Worm (Caenorhabditis elegans) whole organism, L2 larva: ENCODE results near the gene eng-1.

ENCODE experiments used
- C34F6.9 ChIP-seq: fragments of 150-350 bp; optimal IDR thresholded peaks from 2 replicates; lab custom pipeline; 2014; ENCODE audit warnings: missing biosample characterization, missing genetic modification characterization
- ZK546.5 ChIP-seq: sonication (generic microtip); optimal IDR thresholded peaks from 2 replicates; lab custom pipeline; 2017; ENCODE audit warnings: missing biosample characterization, missing genetic modification characterization
- ceh-16 ChIP-seq: fragments of 150-350 bp; optimal IDR thresholded peaks from 2 replicates; lab custom pipeline; 2014; ENCODE audit warnings: missing biosample characterization, missing genetic modification characterization
- elt-1 ChIP-seq: fragments of 150-350 bp; optimal IDR thresholded peaks from 2 replicates; lab custom pipeline; 2014; ENCODE audit warnings: missing biosample characterization, missing genetic modification characterization
- elt-3 ChIP-seq: sonication (generic microtip); optimal IDR thresholded peaks from 2 replicates; lab custom pipeline; 2017; ENCODE audit warnings: missing biosample characterization, missing genetic modification characterization
- lin-39 ChIP-seq: fragments of 150-350 bp; optimal IDR thresholded peaks from 2 replicates; lab custom pipeline; 2014; ENCODE audit warnings: missing biosample characterization, missing genetic modification reagents, missing genetic modification characterization
- lsy-2 ChIP-seq, 2 experiments: fragments of 150-350 bp in 1 of 2; sonication (generic microtip) in 1 of 2; optimal IDR thresholded peaks; 2 replicates each; lab custom pipeline; 2014 to 2017; ENCODE audit warnings: missing biosample characterization in 2 of 2, missing genetic modification characterization in 2 of 2
- mab-5 ChIP-seq: fragments of 150-350 bp; optimal IDR thresholded peaks from 2 replicates; lab custom pipeline; 2014; ENCODE audit warnings: missing biosample characterization, missing genetic modification characterization
- nhr-11 ChIP-seq: fragments of 150-350 bp; optimal IDR thresholded peaks from 2 replicates; lab custom pipeline; 2014; ENCODE audit warnings: missing biosample characterization, missing genetic modification characterization
- skn-1 ChIP-seq: sonication (generic microtip); optimal IDR thresholded peaks from 2 replicates; lab custom pipeline; 2017; ENCODE audit warnings: missing biosample characterization, missing genetic modification characterization
- unc-62 ChIP-seq: fragments of 150-350 bp; optimal IDR thresholded peaks from 2 replicates; lab custom pipeline; 2014; ENCODE audit warnings: missing biosample characterization, missing genetic modification reagents, missing genetic modification characterization
- zag-1 ChIP-seq: fragments of 150-350 bp; optimal IDR thresholded peaks from 2 replicates; lab custom pipeline; 2014; ENCODE audit warnings: missing biosample characterization, missing genetic modification characterization

DNA sequence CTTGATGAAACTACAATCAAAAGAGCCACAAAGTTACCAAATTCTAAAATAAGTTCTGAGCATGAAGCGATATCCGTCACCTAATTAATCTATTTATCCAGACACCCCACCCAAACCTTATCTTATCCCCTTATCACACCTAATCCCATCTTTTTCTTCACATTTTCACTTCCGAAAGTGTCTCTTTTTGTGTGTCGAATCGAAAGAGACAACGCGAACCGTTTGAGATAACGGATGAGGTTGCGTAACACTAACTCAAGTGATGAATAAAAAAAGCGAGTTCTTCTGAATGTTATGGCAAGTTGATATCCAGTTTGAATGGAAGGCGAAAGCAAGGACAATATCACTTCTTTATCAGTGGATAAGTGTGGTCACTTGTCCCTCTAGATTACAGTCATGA lies 15.2 kb upstream of the eng-1 start:
- TF ChIP-seq unc-62 (GFP tag; lab: Kevin White, UChicago) (no peak), lin-39 (tag; lab: Kevin White, UChicago) (no peak), mab-5 (tag; lab: Kevin White, UChicago) (no peak), skn-1 (no peak), ceh-16 (tag; lab: Kevin White, UChicago) (no peak), lsy-2 (tag; optimal IDR thresholded peaks at IDR 0.05; lab: Kevin White, UChicago) (no peak), elt-1 (no peak), zag-1 (tag; lab: Kevin White, UChicago) (no peak), elt-3 (no peak), ZK546.5 (tag; lab: Kevin White, UChicago) (no peak), C34F6.9 (tag; lab: Kevin White, UChicago) (no peak), nhr-11 (tag; lab: Kevin White, UChicago) (no peak)
